Worm (Caenorhabditis elegans) whole organism, mixed stage, embryonic: ENCODE results near the gene ZK354.9.

ENCODE experiments used
- ceh-43 ChIP-seq: fragments of 200-800 bp; sonication (Bioruptor generic); optimal IDR thresholded peaks from 2 replicates; lab custom pipeline; 2018; ENCODE audit warnings: mild to moderate bottlenecking, missing genetic modification characterization, moderate library complexity, missing compliant biosample characterization
- elt-1 ChIP-seq: sonication (generic microtip); optimal IDR thresholded peaks from 2 replicates; lab custom pipeline; 2017; ENCODE audit warnings: missing genetic modification characterization, mild to moderate bottlenecking, missing compliant biosample characterization, antibody characterized with exemption, moderate library complexity, borderline replicate concordance; ENCODE audit not compliant: insufficient read depth
- lin-13 ChIP-seq: fragments of 150-350 bp; optimal IDR thresholded peaks from 2 replicates; lab custom pipeline; 2014; ENCODE audit warnings: missing biosample characterization, missing genetic modification characterization
- lsy-2 ChIP-seq: fragments of 150-350 bp; optimal IDR thresholded peaks from 2 replicates; lab custom pipeline; 2014; ENCODE audit warnings: missing biosample characterization, missing genetic modification characterization
- mab-5 ChIP-seq: fragments of 150-350 bp; optimal IDR thresholded peaks from 2 replicates; lab custom pipeline; 2014; ENCODE audit warnings: missing biosample characterization, missing genetic modification characterization
- nhr-12 ChIP-seq: fragments of 150-350 bp; optimal IDR thresholded peaks from 2 replicates; lab custom pipeline; 2014; ENCODE audit warnings: missing biosample characterization, missing genetic modification characterization
- unc-120 ChIP-seq: sonication (generic microtip); optimal IDR thresholded peaks from 2 replicates; lab custom pipeline; 2017; ENCODE audit warnings: missing genetic modification characterization, missing compliant biosample characterization; ENCODE audit not compliant: poor library complexity, severe bottlenecking
- unc-62 ChIP-seq: fragments of 150-350 bp; optimal IDR thresholded peaks from 2 replicates; lab custom pipeline; 2014; ENCODE audit warnings: missing biosample characterization, missing genetic modification reagents, missing genetic modification characterization
- zip-8 ChIP-seq: fragments of 150-350 bp; optimal IDR thresholded peaks from 2 replicates; lab custom pipeline; 2014; ENCODE audit warnings: missing biosample characterization, missing genetic modification characterization

DNA sequence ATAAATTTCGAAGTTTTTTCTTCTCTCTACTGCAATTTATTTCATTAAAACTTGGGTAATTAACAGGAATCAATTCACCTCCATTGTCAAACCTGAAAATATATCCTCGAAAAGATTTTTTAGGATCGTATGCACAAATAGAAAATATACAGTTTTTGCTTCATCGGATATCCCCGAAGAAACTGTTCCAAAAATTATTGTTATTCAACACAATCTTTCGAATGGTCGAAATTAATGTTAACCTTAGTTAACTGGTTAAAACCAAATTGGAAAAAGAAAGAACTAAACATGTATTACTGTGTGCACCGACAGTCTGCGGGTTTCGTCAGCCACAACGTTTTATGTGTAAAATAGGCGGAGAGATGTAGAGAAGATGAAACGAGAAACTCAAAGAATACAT lies 9.2 kb upstream of the ZK354.9 start:
- TF ChIP-seq lsy-2 (tag; lab: Kevin White, UChicago) (no peak), lin-13 (tag; lab: Kevin White, UChicago) (no peak), nhr-12 (tag; lab: Kevin White, UChicago) (no peak), zip-8 (tag; lab: Kevin White, UChicago) (no peak), ceh-43 (GFP tag; lab: Kevin White, UChicago) (no peak), elt-1 (tag; lab: Kevin White, UChicago) (no peak), mab-5 (tag; lab: Kevin White, UChicago) (no peak), unc-120 (no peak), unc-62 (GFP tag; lab: Kevin White, UChicago) (no peak)
